Fruit fly (Drosophila melanogaster) ovary, adult (tissue): Measurements from ENCODE around the gene Naxd.

Experiments used
- CG17801 ChIP-seq: fragments of 200-800 bp; optimal IDR thresholded peaks from 2 replicates; lab custom pipeline; 2019; ENCODE audit warnings: missing biosample characterization, mild to moderate bottlenecking, missing genetic modification characterization, moderate library complexity; ENCODE audit not compliant: partially characterized antibody

Gene Naxd

DNA sequence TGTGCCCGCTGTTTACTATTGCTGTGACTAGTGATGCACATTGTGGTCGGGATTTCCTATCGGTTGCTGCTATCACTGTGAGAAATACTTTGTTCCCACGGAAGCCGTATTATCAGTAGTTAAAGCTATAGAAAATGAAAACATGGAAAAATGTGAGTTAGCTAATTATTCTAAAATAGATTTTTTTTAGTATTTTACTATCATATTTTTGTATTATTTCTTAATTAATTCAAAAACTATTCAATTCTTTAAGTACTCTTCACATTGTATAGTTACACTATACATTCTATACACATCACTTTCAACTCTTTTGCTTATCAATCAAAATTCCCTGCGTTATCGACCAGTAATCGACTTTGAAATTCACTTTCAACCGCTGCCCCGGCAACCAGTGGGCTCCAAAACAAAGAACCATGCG lies at the start of gene Naxd, which contains the start of gene CG14079:
Gene Naxd, minus strand, starts transcription at position 45 of the 418 bp plus-strand sequence.
Gene CG14079, plus strand, starts transcription at position 335 of the 418 bp plus-strand sequence.
- peak; percentile 90 for TF ChIP-seq CG17801

DNA sequence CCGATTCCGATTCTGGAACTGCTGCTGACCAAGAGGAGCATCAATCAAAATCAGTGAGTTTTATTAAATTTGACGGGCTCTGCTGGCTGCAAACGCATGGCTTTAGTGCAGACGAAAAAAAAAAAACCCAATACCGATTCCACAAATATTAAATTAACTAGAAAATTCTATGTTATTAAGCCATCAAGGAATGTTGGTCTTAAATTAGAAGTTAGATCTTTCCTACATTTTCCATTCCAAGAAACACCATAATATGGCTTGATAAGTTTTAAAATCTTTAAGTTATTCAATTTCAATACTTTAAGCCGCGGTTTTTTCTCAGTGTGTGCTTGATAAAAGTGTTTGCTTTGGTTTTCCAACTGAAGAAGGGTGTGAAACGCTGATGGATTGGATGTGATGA lies 49.7 kb upstream of the Naxd start:
- TF ChIP-seq CG17801: no peak

DNA sequence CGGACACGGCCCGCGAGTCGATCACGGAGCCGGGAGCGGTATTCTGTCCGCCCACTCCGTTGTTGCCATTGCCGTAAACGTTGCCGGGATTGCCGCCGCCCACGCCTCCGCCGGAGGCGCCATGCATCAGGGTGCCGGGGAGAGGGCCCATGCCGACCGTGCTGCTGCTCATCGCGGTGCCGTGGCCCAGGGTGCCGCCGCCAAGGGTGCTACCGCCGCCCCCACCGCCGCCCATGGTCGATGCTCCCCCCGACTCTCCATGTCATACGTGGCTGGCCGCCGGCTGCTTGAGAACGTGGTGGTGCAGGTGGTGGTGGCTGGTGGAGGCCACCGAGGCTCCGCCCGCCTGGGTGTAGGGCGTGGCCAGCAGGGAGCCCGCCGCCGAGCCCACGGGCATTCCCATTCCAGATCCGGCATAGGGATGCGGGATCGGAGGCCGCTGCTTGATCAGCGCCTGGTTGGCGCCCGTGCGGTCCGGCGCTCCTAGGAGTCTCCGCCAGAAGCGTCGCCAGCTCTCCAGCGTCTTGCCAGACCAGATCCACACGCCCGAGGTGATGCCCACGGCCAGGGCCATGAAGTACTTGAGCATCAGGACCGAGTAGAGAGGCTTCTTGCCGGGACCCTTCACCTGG lies 46.5 kb upstream of the Naxd start:
- TF ChIP-seq CG17801: no peak

DNA sequence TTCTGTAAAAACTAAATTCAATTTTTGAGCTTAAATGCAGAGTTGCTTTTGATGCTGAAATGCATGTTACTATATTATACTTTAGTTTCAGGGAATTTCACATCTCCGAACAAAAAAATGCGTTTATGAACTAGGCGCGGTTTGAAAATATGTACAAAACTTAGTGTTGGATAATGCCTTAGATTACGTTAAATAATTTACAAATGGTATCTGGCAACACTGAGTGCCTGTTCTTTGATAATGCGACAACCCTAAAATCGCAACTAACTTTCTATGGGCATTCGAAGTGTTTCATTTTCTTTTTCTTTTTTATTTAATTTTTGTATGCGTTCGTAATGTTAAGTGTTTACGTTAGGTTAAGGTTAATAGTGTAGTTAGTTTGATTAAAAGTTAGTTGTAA lies 45.1 kb upstream of the Naxd start:
- TF ChIP-seq CG17801: no peak

DNA sequence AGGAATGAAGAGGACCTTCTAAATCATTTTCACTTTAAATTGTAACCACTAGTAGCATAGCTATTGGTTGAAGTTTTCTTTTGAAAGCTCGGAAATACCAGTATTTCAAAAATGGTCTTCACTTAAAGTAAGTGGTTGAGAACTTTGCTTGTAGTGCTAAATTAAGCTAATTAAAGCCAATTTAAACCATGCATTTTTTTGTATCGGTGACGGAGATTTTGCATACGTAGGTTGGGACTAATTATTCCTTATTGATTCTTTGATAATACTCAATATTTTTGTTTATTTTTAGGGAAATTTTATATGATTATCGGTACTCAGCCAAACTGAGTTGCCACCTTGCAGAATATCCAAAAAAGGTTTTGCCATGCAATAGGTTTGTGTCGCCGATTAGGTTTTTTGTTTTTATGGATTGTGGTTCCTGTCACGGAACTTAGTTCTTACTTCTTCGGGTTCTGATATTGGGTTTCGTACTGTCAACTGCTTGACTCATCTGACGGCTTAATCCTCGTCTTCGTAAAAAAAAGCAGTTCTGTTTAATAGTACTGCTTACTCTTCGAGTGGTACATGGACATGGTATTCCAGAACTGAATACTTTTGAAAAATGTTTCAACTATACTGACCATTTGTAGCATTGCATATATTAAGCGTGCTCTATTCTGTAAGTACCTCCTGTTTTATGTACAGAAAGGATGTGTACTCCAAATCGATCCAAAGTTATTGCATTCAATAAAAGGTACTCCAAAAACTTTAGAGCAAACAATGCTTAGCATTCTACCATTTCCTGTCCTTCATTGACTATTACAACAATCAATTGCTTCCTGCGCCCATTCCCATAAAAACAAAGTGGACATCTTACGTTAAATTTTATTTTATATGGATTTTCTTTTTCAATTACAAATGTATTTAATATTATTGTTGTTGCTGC lies 42.8 kb upstream of the Naxd start:
- no peak for TF ChIP-seq CG17801

DNA sequence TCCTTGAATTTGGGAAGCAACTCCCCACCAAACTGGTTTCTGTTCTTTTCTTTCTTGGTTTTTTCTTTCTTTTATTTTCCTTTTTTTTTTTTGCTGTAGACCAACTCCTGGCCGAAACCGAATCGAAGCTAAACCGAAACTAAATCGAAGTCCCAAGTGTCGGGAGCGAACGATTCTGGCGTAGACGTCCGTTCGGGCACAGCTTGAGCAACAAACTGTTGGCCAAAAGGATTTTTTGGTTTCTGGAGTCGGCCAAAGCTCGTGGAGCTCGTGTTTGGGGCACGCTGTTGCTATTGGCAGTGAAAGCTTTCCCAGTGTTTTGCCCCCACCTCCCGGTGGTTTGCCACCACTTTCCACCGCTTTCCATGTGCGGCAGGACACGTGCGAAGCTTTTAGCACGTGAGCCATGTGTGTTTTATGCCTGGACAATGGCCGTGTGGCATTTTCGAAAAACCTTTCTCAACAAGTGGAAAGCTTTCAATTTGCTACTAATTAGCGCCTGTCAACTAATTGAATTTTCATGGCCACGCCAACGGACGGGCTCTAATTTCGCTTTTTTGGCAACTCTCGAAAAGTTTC lies 41.5 kb upstream of the Naxd start, which contains the start of gene CG14082:
Gene CG14082, minus strand, starts transcription at position 51 of the 579 bp plus-strand sequence.
- TF ChIP-seq CG17801: no peak

DNA sequence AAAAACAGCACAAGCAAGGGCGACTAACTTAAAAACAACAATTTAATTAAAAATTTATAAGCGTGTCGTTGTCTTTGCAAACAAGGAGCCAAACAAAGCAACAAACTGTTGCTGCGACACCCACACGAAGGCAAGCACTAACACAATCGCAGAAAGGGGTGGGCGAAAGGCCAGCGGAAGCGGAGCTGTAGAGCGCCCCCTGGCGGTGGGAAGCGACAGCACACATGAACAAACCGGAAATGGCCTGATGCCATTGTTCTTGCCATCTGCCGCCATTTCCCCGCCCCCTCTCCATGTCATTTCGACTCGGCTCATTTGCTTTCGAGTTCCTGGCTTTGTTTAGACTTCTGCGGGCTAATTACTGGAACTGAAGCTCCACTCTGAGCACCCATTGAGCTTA lies 35.1 kb upstream of the Naxd start:
- no peak for TF ChIP-seq CG17801

DNA sequence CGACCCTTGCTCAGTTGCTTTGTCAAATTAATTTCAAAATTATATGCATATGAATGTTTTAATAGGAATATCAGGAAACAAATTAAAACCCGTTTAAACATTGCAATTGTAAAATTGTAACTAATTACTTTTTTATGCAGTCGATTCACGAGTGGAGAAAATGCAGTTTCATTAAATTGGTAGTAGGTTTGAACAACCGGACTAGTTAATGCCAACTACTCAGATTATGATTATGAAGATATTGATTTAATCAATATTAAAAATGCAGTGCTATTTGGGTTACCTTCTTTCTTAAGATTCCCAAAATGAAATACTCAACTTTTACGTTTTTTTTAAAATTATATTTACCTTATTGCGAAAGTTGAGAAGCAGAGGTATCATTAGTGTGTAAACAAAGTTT lies 32.1 kb upstream of the Naxd start, which contains the start of gene Spn75F:
Gene Spn75F, minus strand, starts transcription at position 101 of the 400 bp plus-strand sequence.
- TF ChIP-seq CG17801: no peak

DNA sequence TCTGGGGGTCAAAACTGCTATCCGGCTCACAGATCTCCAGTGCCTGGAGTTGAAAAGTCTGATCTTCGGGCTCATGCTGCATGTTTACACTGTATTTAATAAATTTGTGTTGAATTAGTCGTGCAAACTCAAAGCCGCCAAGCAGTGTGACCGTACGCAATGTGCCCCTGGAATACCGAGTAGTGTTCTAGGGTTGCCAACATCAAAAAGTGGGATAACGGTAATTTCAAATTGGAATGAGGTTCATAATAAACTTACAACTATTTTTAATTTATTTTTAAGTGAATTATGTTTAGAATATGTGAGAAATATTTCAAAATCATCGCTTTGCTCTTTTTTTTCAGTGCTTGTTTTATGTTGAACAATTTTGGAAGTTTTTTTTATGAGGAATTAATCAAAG lies 2.7 kb upstream of the Naxd start, which contains the start of gene Gem2:
Gene Gem2, minus strand, starts transcription at position 176 of the 400 bp plus-strand sequence.
- no peak for TF ChIP-seq CG17801

DNA sequence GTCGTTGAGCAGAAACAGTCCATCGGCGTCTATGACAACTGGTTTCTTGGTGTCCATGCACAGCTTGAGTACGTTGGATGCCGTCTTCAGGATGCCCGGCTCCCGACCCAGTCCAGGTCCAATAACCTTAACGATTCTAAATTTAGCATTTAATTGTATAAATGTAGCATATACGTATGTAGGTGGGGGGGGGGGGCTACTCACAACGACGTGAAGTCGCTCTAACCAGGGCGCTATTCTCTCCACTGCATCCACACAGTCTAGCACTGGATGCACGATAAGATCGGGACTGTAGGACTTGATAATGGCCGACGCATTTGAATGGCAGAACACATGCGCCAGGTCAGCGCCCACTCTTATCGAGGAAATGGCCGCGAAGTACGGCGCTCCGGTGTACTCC lies 407 bp downstream of the Naxd start:
- TF ChIP-seq CG17801: no peak

DNA sequence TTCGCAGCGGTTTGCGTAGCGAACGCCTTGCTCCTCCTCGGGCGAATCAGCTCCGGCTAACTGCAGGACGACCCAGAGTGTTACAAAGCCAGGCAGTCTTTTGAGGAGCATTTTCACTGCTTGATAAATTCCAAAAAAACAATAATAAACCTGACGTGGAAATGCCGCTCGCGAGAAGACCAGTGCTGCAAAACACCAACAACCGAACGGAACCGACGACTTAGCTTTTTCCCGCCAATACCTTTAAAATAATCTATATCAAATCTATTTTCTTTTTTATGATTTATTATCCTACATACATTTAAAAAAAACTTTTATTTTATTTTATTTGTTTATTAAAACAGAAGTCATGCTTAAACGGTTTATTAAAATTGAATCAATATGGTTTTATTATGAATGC lies 1.5 kb downstream of the Naxd start, which contains the start of gene CNPYb:
Gene CNPYb, minus strand, starts transcription at position 186 of the 400 bp plus-strand sequence.
- TF ChIP-seq CG17801: no peak

DNA sequence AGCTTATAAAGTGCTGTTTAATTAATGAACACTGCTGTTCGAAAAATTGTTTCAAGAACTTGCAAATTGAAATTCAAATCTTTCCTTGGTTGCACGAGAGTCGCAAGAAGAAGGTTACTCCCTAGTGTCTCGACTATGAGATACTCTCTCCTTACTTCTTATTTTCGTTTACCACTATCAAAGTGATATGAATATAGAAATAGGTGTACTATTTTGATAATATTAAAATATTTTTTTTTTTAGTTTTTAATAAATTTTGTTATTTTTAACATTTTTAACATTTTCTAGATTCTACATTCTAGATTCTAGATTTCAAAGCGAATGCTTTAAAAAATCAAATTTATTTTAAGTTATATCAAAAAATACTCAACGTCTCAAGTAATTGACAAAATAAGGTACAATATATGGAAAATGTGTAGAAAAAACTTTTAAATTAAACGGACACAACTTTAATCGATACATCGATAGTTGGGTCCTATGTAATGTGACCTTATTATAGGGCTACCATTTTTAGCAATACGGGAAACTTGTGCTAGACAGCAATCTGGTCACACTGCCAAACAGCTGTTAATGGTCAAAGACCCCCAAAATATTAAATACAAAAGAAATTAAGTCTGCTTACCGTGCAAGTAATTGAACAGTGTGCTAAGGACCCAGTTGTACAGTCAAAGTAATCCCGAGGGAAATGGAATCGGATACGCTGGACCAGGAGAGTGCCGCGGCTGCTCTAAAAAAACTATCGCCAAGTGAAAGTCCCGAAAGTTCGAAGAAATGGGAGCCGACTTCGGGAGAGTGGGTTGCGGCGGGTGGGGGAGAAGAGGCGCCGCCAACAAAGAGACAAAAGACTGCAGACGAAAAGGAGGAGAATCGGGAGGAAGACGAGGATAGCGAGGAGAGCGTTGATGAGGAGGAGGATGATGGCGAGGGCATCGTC lies 5.1 kb downstream of the Naxd start, which contains the start of gene MESR6:
Gene MESR6, plus strand, starts transcription at position 546 of the 934 bp plus-strand sequence.
- peak; percentile 22 for TF ChIP-seq CG17801

DNA sequence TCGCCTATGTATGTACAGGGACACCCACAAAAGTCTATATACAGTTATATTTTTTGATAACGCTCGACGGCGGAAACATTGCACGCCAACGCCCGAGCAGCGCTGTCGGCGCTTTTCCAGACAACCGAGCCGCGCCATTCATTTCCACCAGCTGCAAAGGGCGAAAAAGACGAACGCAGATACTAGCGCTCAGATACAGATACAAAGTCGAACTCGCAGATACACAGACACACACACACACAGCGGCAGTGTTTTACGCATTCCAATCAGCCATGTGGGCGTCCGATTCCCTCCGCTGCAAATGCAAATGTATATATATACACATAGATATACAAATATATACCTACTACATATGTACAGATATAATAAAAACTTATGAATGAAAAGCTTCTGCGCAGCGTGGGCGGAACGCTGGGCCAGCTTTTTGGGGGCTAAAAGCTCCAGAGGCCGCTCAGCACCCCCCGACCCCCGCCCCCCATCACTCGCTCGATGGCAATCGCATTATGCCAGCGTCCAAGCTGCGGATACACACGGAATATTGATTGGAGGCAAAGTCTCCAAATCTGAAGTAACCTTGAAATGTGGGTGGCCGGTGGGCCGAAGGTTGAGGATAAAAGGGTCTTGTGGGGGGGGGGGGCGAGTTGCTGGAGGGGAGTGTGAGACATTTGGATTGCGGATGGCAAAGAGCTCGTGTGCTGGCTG lies 5.9 kb downstream of the Naxd start:
- TF ChIP-seq CG17801: no peak

DNA sequence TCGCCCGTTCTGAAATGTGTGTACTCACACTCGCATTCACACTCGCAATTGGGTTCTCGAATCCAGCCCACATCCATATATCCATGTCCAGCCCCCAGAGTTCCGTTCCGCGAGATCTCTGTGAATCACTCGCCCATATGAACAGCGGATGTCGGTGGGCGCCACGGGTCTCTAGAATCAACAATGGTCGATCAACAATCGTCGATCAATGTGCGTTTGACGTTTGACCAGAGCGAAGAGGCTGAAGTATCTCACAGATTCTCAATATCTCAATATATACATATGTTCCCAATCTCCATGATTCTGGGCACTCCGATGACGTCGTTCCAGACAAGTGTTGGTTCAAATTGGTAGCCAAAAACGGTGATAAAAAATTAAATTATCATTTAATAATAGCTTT lies 8.4 kb downstream of the Naxd start:
- no peak for TF ChIP-seq CG17801
